Fruit fly (Drosophila melanogaster): ENCODE results near the gene TbCMF46.

- TF ChIP-seq pan (optimal IDR thresholded peaks at IDR 0.05) (no peak), CG8478 (optimal IDR thresholded peaks at IDR 0.05) (no peak)
These were observed 39.0 kb upstream of the TbCMF46 start, which contains the start of gene CG5850 for dm6 chr2L:9963603-9964042.

Data from whole organism.